Worm (Caenorhabditis elegans) whole organism, L4/young adult: ENCODE measurements around the gene gadr-2.

Experiments
- W03F9.2 ChIP-seq: fragments of 150-350 bp; optimal IDR thresholded peaks from 2 replicates; lab custom pipeline; 2014; ENCODE audit warnings: missing biosample characterization, missing genetic modification characterization
- dao-5 ChIP-seq: sonication (generic microtip); optimal IDR thresholded peaks from 2 replicates; lab custom pipeline; 2016; ENCODE audit warnings: missing genotype, missing genetic modification characterization, moderate library complexity, missing compliant biosample characterization
- him-1 ChIP-seq: sonication (generic microtip); optimal IDR thresholded peaks from 2 replicates; lab custom pipeline; 2016; ENCODE audit warnings: missing genotype, missing genetic modification reagents, missing genetic modification characterization, missing compliant biosample characterization

Gene gadr-2

DNA sequence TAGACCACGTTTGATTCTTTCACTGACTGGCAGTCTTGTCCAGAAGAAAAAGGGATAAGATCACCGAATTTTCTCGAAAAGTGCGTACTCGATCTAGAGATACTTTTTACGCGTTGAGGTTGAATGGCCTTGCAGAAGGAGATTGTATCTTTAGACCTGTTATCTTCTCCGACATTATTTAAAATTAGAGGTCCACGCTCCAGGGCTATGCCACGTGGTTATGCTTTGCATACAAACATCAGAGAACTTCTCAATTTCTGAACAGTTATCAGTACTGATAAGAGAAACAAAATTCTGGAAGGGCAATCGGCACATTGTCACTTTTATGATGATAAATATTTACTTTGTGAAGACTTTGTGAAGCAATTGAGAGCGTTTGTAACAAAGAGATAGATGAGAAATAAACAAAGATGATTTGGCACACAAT, 42.8 kb downstream of the gadr-2 start:
- TF ChIP-seq him-1 (tag; lab: Kevin White, UChicago) (no peak), W03F9.2 (tag; lab: Kevin White, UChicago) (peak; percentile 38)

DNA sequence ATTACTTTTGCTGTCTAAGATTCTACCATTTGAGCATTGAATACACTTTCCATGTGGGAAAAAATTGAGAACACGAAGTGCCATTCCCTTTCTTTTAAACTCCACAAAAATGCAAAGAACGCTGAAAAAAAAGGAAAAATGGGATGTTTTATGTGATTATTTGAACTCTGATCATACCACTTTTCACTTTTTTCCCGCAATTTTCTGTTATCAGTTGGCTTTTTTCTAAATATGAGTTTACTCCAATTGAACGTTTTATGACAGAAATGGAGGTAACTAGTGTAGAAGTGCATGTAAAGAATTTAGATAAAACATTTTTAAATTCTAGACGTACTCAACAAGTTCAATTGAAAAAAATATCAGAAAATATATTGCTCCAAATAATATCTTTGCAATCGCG, 43.5 kb downstream of the gadr-2 start:
- no peak for TF ChIP-seq him-1 (tag; lab: Kevin White, UChicago)
- TF ChIP-seq dao-5 (tag; lab: Kevin White, UChicago), result no peak
- TF ChIP-seq W03F9.2 (tag; lab: Kevin White, UChicago), result no peak

DNA sequence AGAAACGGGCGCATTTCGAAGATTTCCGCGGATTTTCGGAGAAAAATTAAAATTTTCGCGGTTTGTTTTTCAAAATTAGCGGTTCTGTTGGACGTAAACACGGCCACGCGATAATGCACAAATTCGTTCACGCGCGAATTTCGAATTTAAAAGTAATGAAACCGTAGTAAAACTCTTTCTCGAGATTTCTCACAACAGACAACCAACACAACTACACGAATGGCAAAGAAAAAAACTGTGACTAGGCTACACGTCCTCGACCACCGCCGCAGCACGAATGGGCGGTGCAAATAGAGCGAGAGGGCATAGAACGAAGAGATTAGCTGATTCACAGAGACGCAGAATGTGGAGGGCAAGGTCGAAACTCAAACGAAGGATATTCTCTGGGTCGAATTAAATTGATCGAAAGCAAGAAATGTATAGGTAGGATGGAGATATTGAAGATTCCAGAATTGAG, 44.0 kb downstream of the gadr-2 start, which contains the start of gene idh-1:
TSS of gene idh-1 (minus strand) at position 228 of the 457 bp plus-strand sequence.
- TF ChIP-seq dao-5 (tag; lab: Kevin White, UChicago) (no peak), him-1 (tag; lab: Kevin White, UChicago) (no peak), W03F9.2 (tag; lab: Kevin White, UChicago) (peak; percentile 36)

DNA sequence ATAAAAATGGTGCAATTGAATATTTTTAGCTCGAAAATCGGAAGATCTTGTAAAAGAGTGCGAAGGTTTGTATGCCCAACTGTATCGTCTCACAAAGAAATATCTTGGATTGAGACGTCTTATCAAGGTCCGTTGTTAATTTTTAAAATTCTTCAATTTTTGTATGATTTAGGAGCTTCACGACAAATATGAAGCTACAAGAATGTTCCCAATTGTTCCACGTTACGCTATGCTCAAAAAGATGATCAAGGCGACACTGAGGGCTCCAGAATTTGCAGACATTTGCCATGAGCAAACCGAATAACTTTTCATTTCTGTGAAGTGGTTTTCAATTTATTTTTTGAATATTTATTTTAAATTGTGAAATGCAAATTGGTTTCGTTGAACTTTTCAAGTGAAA, 46.2 kb downstream of the gadr-2 start:
- TF ChIP-seq him-1 (tag; lab: Kevin White, UChicago) (no peak), dao-5 (tag; lab: Kevin White, UChicago) (no peak), W03F9.2 (tag; lab: Kevin White, UChicago) (no peak)

DNA sequence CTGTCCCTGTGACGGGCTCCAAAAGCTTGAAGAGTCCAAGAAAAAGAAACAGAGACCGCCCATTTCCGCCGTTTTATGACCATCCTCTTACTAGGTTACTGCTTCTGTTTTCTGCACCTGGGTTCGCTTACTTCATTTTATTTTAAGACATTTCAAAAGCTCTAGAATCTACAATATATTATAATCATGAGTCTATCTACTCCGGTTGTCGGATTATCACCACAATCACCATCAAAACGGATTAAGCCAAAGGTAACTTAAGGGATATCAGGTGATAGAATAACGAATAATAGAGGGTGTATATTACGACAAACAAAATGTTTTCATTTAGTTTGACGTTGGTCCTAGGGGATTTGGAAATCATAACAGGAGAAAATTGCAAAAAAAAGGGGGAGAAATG, 52.6 kb downstream of the gadr-2 start:
- TF ChIP-seq dao-5 (tag; lab: Kevin White, UChicago), result no peak
